Worm (Caenorhabditis elegans) whole organism, L2 larva: ENCODE results near the gene gpa-7.

Experiments used
- aly-2 ChIP-seq: fragments of 150-350 bp; optimal IDR thresholded peaks from 2 replicates; lab custom pipeline; 2014; ENCODE audit warnings: missing biosample characterization, missing genetic modification characterization
- ceh-82 ChIP-seq: fragments of 150-350 bp; optimal IDR thresholded peaks from 2 replicates; lab custom pipeline; 2014; ENCODE audit warnings: missing biosample characterization, missing genetic modification characterization
- lsy-2 ChIP-seq, 2 experiments: fragments of 150-350 bp in 1 of 2; sonication (generic microtip) in 1 of 2; optimal IDR thresholded peaks; 2 replicates each; lab custom pipeline; 2014 to 2017; ENCODE audit warnings: missing biosample characterization in 2 of 2, missing genetic modification characterization in 2 of 2
- skn-1 ChIP-seq: sonication (generic microtip); optimal IDR thresholded peaks from 2 replicates; lab custom pipeline; 2017; ENCODE audit warnings: missing biosample characterization, missing genetic modification characterization
- unc-62 ChIP-seq: fragments of 150-350 bp; optimal IDR thresholded peaks from 2 replicates; lab custom pipeline; 2014; ENCODE audit warnings: missing biosample characterization, missing genetic modification reagents, missing genetic modification characterization
- ztf-11 ChIP-seq: sonication (generic microtip); optimal IDR thresholded peaks from 2 replicates; lab custom pipeline; 2017; ENCODE audit warnings: missing biosample characterization, missing genetic modification characterization

DNA sequence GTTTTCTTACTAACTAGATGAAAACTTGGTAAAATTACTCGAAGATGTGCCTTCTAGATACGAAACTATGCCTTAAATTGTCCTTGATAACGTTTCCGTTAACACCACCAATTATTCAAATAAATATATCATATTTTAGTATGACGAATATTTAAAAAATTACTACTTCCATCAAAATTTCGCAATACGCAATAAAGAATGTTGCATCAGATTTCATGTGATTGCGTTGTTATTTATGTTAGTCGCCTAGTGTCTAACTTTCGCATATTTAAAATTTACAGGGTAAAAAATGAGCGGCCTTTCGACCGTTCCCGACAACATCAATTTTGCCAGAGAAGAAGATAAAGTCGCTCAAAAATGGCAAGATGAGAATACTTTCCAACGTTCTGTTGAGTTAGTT lies 35.5 kb upstream of the gpa-7 start, which contains the start of gene iars-1:
- no peak for TF ChIP-seq ceh-82 (tag; lab: Kevin White, UChicago)
- TF ChIP-seq aly-2 (tag; lab: Kevin White, UChicago) = no peak
- TF ChIP-seq unc-62 = no peak
- no peak for TF ChIP-seq lsy-2 (tag; optimal IDR thresholded peaks at IDR 0.05; lab: Kevin White, UChicago)
- TF ChIP-seq skn-1 (tag; lab: Kevin White, UChicago) = no peak
- no peak for TF ChIP-seq ztf-11 (tag; lab: Kevin White, UChicago)
